Worm (Caenorhabditis elegans): Measurements from ENCODE around the gene hmp-1.

The hmp-1 gene

ce11 chrV:11857756-11858155 is 12.1 kb downstream of the hmp-1 start:
- TF ChIP-seq efl-1 (optimal IDR thresholded peaks at IDR 0.05) (no peak), efl-1 (GFP tag; optimal IDR thresholded peaks at IDR 0.05 in 1 of 2) (peak in 1 of 2 experiments; percentile 38), nhr-47 (tag; optimal IDR thresholded peaks at IDR 0.05) (no peak)

- no peak for TF ChIP-seq unc-98 (GFP tag; IDR thresholded peaks at IDR 0.05)
- no peak for TF ChIP-seq nhr-47 (tag; optimal IDR thresholded peaks at IDR 0.05)
- TF ChIP-seq lsy-2 (tag; optimal IDR thresholded peaks at IDR 0.05), result peak in 1 of 2 experiments; percentile 16
- TF ChIP-seq efl-1 (optimal IDR thresholded peaks at IDR 0.05), result no peak
- TF ChIP-seq efl-1 (GFP tag; optimal IDR thresholded peaks at IDR 0.05 in 1 of 2), result peak in 1 of 2 experiments; percentile 12
- no peak for TF ChIP-seq hlh-4 (tag; optimal IDR thresholded peaks at IDR 0.05)
- no peak for TF ChIP-seq fkh-4 (tag; optimal IDR thresholded peaks at IDR 0.05; ENCODE audit: borderline replicate concordance)
- no peak for TF ChIP-seq dsc-1 (tag; optimal IDR thresholded peaks at IDR 0.05)
- no peak for TF ChIP-seq C04F5.9 (tag; optimal IDR thresholded peaks at IDR 0.05)
- peak; percentile 23 for TF ChIP-seq mep-1 (tag; optimal IDR thresholded peaks at IDR 0.05)
- no peak for TF ChIP-seq pax-3 (tag; optimal IDR thresholded peaks at IDR 0.05)
- TF ChIP-seq lin-14 (GFP tag; optimal IDR thresholded peaks at IDR 0.05), result peak; percentile 45
- TF ChIP-seq nhr-77 (tag; optimal IDR thresholded peaks at IDR 0.05), result no peak
- peak; percentile 64 for TF ChIP-seq nhr-85 (tag)
- TF ChIP-seq snu-23 (GFP tag; optimal IDR thresholded peaks at IDR 0.05), result peak; percentile 23
- TF ChIP-seq lin-35 (GFP tag; optimal IDR thresholded peaks at IDR 0.05), result peak in 1 of 2 experiments; percentile 19
- peak; percentile 11 for TF ChIP-seq nhr-71 (tag; optimal IDR thresholded peaks at IDR 0.05)
- no peak for TF ChIP-seq mab-9 (GFP tag; IDR thresholded peaks at IDR 0.05)
- peak; percentile 39 for TF ChIP-seq nhr-20 (tag; optimal IDR thresholded peaks at IDR 0.05)
- TF ChIP-seq ztf-4 (tag; optimal IDR thresholded peaks at IDR 0.05), result no peak
- TF ChIP-seq unc-130 (tag; optimal IDR thresholded peaks at IDR 0.05), result peak; percentile 3
- no peak for TF ChIP-seq aly-2 (tag; optimal IDR thresholded peaks at IDR 0.05)
- TF ChIP-seq unc-62 (GFP tag; optimal IDR thresholded peaks at IDR 0.05), result no peak
- TF ChIP-seq fkh-10 (GFP tag; optimal IDR thresholded peaks at IDR 0.05), result no peak
- no peak for TF ChIP-seq fkh-8 (tag; optimal IDR thresholded peaks at IDR 0.05)
- TF ChIP-seq ceh-82 (tag; optimal IDR thresholded peaks at IDR 0.05), result no peak
- no peak for TF ChIP-seq C34B4.2 (tag; optimal IDR thresholded peaks at IDR 0.05)
- no peak for TF ChIP-seq egl-27 (tag; optimal IDR thresholded peaks at IDR 0.05)
- no peak for TF ChIP-seq F16B12.6 (tag; optimal IDR thresholded peaks at IDR 0.05)
- TF ChIP-seq nhr-19 (GFP tag; conservative IDR thresholded peaks at IDR 0.05), result peak; percentile 32; the same call in 1 of the 2 replicates
- TF ChIP-seq Y116A8C.19 (tag; optimal IDR thresholded peaks at IDR 0.05; ENCODE audit: borderline replicate concordance), result no peak
- no peak for TF ChIP-seq skn-1 (tag; optimal IDR thresholded peaks at IDR 0.05)
- no peak for TF ChIP-seq unc-86 (tag; optimal IDR thresholded peaks at IDR 0.05)
- no peak for TF ChIP-seq zip-4 (GFP tag; optimal IDR thresholded peaks at IDR 0.05)
- no peak for TF ChIP-seq nhr-12 (tag; optimal IDR thresholded peaks at IDR 0.05)
- TF ChIP-seq lin-13 (GFP tag; optimal IDR thresholded peaks at IDR 0.05), result no peak
These were observed 12.6 kb downstream of the hmp-1 start for ce11 chrV:11858299-11858698.

- TF ChIP-seq F16B12.6 (tag; optimal IDR thresholded peaks at IDR 0.05) (no peak), unc-98 (GFP tag; IDR thresholded peaks at IDR 0.05) (no peak), nhr-47 (tag; optimal IDR thresholded peaks at IDR 0.05) (no peak), pqm-1 (tag; optimal IDR thresholded peaks at IDR 0.05) (no peak), aha-1 (tag; optimal IDR thresholded peaks at IDR 0.05) (no peak), irx-1 (tag; optimal IDR thresholded peaks at IDR 0.05) (no peak), egl-27 (tag; optimal IDR thresholded peaks at IDR 0.05) (no peak), blmp-1 (tag; optimal IDR thresholded peaks at IDR 0.05) (peak; percentile 63), snu-23 (GFP tag; optimal IDR thresholded peaks at IDR 0.05) (peak; percentile 41), unc-30 (tag; optimal IDR thresholded peaks at IDR 0.05) (no peak), sox-4 (tag; optimal IDR thresholded peaks at IDR 0.05) (no peak), fkh-4 (tag; optimal IDR thresholded peaks at IDR 0.05; ENCODE audit: borderline replicate concordance) (no peak), nhr-28 (tag; optimal IDR thresholded peaks at IDR 0.05) (no peak), hlh-4 (tag; optimal IDR thresholded peaks at IDR 0.05) (no peak), xbp-1 (tag; optimal IDR thresholded peaks at IDR 0.05) (no peak), nhr-84 (tag; optimal IDR thresholded peaks at IDR 0.05) (no peak), fkh-8 (tag; optimal IDR thresholded peaks at IDR 0.05) (no peak), ztf-4 (tag; optimal IDR thresholded peaks at IDR 0.05) (no peak), lin-14 (GFP tag; optimal IDR thresholded peaks at IDR 0.05) (peak; percentile 69), sup-37 (GFP tag; optimal IDR thresholded peaks at IDR 0.05) (no peak), nhr-237 (tag; optimal IDR thresholded peaks at IDR 0.05) (no peak), skn-1 (tag; optimal IDR thresholded peaks at IDR 0.05) (no peak), fos-1 (tag; optimal IDR thresholded peaks at IDR 0.05) (no peak), nhr-12 (tag; optimal IDR thresholded peaks at IDR 0.05) (no peak), grh-1 (GFP tag; IDR thresholded peaks at IDR 0.05) (no peak), dsc-1 (tag; optimal IDR thresholded peaks at IDR 0.05) (no peak)
These were observed 13.6 kb downstream of the hmp-1 start for ce11 chrV:11859082-11859858.

Data from whole organism, L1 larva.